Fruit fly (Drosophila melanogaster) whole organism, pupa: Measurements from ENCODE around the gene mbm.

Experiments
- CG15710 ChIP-seq: fragments of 200-800 bp; sonication (Bioruptor generic); optimal IDR thresholded peaks from 2 replicates; lab custom pipeline; 2018; ENCODE audit warnings: missing biosample characterization, mild to moderate bottlenecking, missing genetic modification characterization, moderate library complexity
- CG34367 ChIP-seq: fragments of 200-800 bp; sonication (Bioruptor generic); optimal IDR thresholded peaks from 2 replicates; lab custom pipeline; 2018; ENCODE audit warnings: missing biosample characterization, mild to moderate bottlenecking, missing genetic modification characterization
- CG4496 ChIP-seq: fragments of 200-800 bp; sonication (Bioruptor generic); IDR thresholded peaks from 3 replicates; pipeline ENCODE4 v1.3.6; 2022; ENCODE audit warnings: missing biosample characterization, missing genetic modification characterization
- CG8301 ChIP-seq: fragments of 200-800 bp; sonication (Bioruptor generic); optimal IDR thresholded peaks from 2 replicates; lab custom pipeline; 2018; ENCODE audit warnings: missing biosample characterization, mild to moderate bottlenecking, missing genetic modification characterization
- EcR ChIP-seq: fragments of 200-800 bp; sonication (Bioruptor generic); optimal IDR thresholded peaks from 3 replicates; lab custom pipeline; 2019; ENCODE audit warnings: missing biosample characterization, missing genetic modification characterization, mild to moderate bottlenecking, moderate library complexity, missing genetic modification reagents
- Ets98B ChIP-seq: fragments of 200-800 bp; sonication (Bioruptor generic); IDR thresholded peaks from 2 replicates; pipeline ENCODE4 v1.3.6; 2022; ENCODE audit warnings: missing biosample characterization, missing genetic modification characterization
- Pif1B ChIP-seq: fragments of 200-800 bp; sonication (Bioruptor generic); optimal IDR thresholded peaks from 3 replicates; lab custom pipeline; 2016; ENCODE audit warnings: missing biosample characterization, missing genetic modification characterization
- Snoo ChIP-seq: fragments of 200-800 bp; sonication (Bioruptor generic); optimal IDR thresholded peaks from 3 replicates; lab custom pipeline; 2017; ENCODE audit warnings: missing biosample characterization, mild to moderate bottlenecking, missing genetic modification characterization, inconsistent platforms
- fd96Ca ChIP-seq: fragments of 200-800 bp; sonication (Bioruptor generic); IDR thresholded peaks from 3 replicates; pipeline ENCODE4 v1.3.6; 2022; ENCODE audit warnings: missing biosample characterization, missing genetic modification characterization
- gl ChIP-seq: fragments of 200-800 bp; sonication (Bioruptor generic); optimal IDR thresholded peaks from 2 replicates; lab custom pipeline; 2018; ENCODE audit warnings: missing biosample characterization, mild to moderate bottlenecking, missing genetic modification characterization

- TF ChIP-seq gl, result no peak
- TF ChIP-seq CG15710 (tag; lab: Kevin White, UChicago), result no peak
- TF ChIP-seq CG4496 (GFP tag; lab: Robert Waterston, UW), result no peak
- TF ChIP-seq CG34367 (tag; lab: Kevin White, UChicago), result no peak
- no peak for TF ChIP-seq EcR
- no peak for TF ChIP-seq CG8301 (tag; lab: Kevin White, UChicago)
- TF ChIP-seq fd96Ca (GFP tag; lab: Robert Waterston, UW), result no peak
- no peak for TF ChIP-seq Ets98B
- no peak for TF ChIP-seq Snoo
- no peak for TF ChIP-seq Pif1B (GFP tag; lab: Kevin White, UChicago)
These were observed 32.1 kb downstream of the mbm start for dm6 chr2L:241415-241814.
